Fruit fly (Drosophila melanogaster) whole organism: Measurements from ENCODE around the gene Dh31.

ENCODE experiments used
- CG8478 ChIP-seq: fragments of >200 bp; optimal IDR thresholded peaks from 2 replicates; lab custom pipeline; 2018; ENCODE audit warnings: inconsistent platforms
- Dll ChIP-seq: fragments of >200 bp; optimal IDR thresholded peaks from 2 replicates; lab custom pipeline; 2017
- EcR ChIP-seq, 2 experiments: fragments of >200 bp; optimal IDR thresholded peaks; 2 replicates each; lab custom pipeline; 2017; ENCODE audit warnings: missing biosample characterization in 2 of 2, missing genetic modification characterization in 2 of 2, missing genetic modification reagents in 2 of 2
- pan ChIP-seq: fragments of >200 bp; optimal IDR thresholded peaks from 2 replicates; lab custom pipeline; 2017
- psq ChIP-seq: fragments of >200 bp; optimal IDR thresholded peaks from 2 replicates; lab custom pipeline; 2017
- usp ChIP-seq: fragments of >200 bp; optimal IDR thresholded peaks from 2 replicates; lab custom pipeline; 2017; ENCODE audit warnings: missing biosample characterization, missing genetic modification characterization, mixed read lengths

Dh31 gene

DNA sequence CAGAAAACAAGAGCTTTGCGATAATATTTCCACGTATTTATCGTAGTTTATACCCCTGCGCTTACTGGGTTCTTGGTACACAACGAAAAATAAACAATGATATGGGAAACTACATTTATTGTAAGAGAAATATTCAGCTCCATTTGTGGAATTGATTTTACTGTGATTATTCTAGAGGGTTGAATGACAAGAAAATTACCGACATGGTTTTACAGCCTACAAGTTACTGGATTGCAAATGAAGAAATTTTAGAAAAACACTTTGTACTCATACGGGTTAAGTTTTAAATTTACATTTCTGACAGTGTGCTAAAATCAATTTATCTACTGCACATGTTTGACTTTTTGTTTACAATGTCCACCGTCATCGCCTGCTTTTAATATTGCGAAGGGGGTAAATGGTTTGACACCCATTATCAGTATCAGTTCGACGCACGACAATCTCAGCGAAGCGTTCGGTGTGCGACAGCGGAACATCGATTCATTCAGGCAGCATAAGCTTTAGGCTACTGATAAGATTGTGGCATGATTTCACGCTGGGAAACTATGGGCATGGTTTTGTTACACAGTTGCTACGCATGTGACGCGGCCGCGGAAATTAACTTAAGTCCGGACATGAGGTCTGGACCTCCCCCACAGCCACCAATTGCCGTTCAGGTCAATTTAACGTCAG, 44.7 kb downstream of the Dh31 start:
- no peak for TF ChIP-seq CG8478 (lab: Kevin White, UChicago)
- no peak for TF ChIP-seq psq (lab: Kevin White, UChicago)
- TF ChIP-seq pan: no peak
- TF ChIP-seq usp (GFP tag; lab: Kevin White, UChicago): no peak
- no peak for TF ChIP-seq Dll
- TF ChIP-seq EcR (GFP tag; optimal IDR thresholded peaks at IDR 0.05; lab: Kevin White, UChicago): no peak

DNA sequence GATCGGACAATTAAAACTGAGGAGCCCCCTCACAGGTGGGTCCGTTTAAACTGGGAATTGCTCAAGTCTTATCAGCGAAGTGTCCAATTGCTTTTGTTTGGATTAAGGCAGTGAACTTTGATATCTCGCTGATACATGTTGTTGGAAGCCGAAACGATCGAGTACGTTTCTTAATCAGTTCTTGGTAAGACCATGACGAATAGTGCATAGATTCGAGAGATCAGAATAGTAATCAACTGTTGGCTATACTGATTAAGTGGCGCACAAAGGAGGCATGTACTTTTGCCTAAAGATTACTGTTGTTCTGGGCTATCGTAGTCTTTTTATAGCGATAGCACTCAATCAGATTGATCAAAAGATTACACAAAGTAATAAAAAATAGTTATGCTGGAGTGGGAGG, 55.1 kb downstream of the Dh31 start:
- TF ChIP-seq EcR (GFP tag; optimal IDR thresholded peaks at IDR 0.05; lab: Kevin White, UChicago): no peak
- no peak for TF ChIP-seq psq (lab: Kevin White, UChicago)
- no peak for TF ChIP-seq CG8478 (lab: Kevin White, UChicago)
- TF ChIP-seq usp (GFP tag; lab: Kevin White, UChicago): no peak
- TF ChIP-seq Dll: no peak
- no peak for TF ChIP-seq pan

DNA sequence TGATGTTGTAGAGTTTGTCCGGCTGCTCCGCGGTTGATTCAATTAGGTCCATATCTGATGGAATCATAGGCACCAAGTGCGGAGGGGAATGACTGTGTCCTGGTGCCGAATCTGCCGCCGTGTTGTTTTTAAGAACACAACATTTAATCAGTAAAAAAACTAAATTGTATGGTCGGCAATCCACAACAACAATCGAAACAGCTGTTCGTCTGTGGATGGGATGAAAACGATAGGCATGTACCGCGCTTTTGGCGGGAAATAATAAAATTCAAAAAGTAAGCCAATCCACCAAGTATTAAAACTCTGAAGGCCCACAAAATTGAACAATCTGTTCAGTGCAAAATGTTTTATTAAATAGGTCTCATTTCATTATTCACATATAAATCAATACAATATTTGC, 57.3 kb downstream of the Dh31 start, which contains the start of gene Aasdh:
Gene Aasdh (minus strand): TSS at position 219 of the 400 bp plus-strand sequence.
- TF ChIP-seq psq (lab: Kevin White, UChicago) (no peak), EcR (GFP tag; optimal IDR thresholded peaks at IDR 0.05; lab: Kevin White, UChicago) (no peak), CG8478 (lab: Kevin White, UChicago) (no peak), usp (GFP tag; lab: Kevin White, UChicago) (no peak), Dll (no peak), pan (no peak)

DNA sequence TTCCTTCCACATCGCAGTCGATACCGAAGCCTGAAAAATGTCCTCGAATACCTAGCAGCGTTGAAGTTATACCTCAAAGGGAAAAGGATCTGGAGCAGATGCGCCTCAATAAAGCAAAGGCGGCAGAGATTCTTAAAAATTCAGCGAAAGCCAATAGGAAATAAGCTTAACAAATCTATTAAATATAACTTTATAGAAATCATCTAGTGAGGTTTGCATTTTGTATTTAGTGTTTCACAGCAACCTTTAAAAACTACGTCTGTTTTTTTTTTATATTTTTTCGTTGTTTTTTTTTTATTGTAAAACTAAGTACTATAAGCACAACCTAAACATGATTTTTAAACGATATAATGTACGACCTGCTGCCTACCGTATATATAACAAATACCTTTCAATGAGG, 64.5 kb downstream of the Dh31 start, which contains the start of gene CG31897:
Gene CG31897 (plus strand): TSS at position 301 of the 400 bp plus-strand sequence.
- TF ChIP-seq psq (lab: Kevin White, UChicago): no peak
- TF ChIP-seq EcR (GFP tag; optimal IDR thresholded peaks at IDR 0.05; lab: Kevin White, UChicago): no peak
- no peak for TF ChIP-seq Dll
- no peak for TF ChIP-seq usp (GFP tag; lab: Kevin White, UChicago)
- TF ChIP-seq pan: no peak
- TF ChIP-seq CG8478 (lab: Kevin White, UChicago): no peak
